Worm (Caenorhabditis elegans): Measurements from ENCODE around the gene Y24D9A.7.

Gene Y24D9A.7

ce11 chrIV:4437825-4438224 lies 32.9 kb upstream of the Y24D9A.7 start:
- TF ChIP-seq Y67H2A.10 (GFP tag; conservative IDR thresholded peaks at IDR 0.05) (no peak), chd-7 (tag; optimal IDR thresholded peaks at IDR 0.05) (no peak), madf-8 (GFP tag; conservative IDR thresholded peaks at IDR 0.05) (no peak), K12H6.12 (tag; optimal IDR thresholded peaks at IDR 0.05) (no peak), ekl-4 (GFP tag; IDR thresholded peaks at IDR 0.05) (no peak), K11D2.4 (GFP tag; IDR thresholded peaks at IDR 0.05) (no peak), bed-1 (GFP tag; IDR thresholded peaks at IDR 0.05) (no peak), cebp-1 (GFP tag; IDR thresholded peaks at IDR 0.05) (no peak), cebp-1 (tag; optimal IDR thresholded peaks at IDR 0.05) (no peak)

ce11 chrIV:4434441-4435084 lies 29.6 kb upstream of the Y24D9A.7 start, which contains the start of the genes R08C7.8 and R08C7.4:
Gene R08C7.8, minus strand, starts transcription at chrIV:4434541.
Gene R08C7.4, plus strand, starts transcription at chrIV:4435034.
- no peak for TF ChIP-seq ekl-4 (GFP tag; IDR thresholded peaks at IDR 0.05)
- no peak for TF ChIP-seq cebp-2 (GFP tag; IDR thresholded peaks at IDR 0.05)
- no peak for TF ChIP-seq attf-6 (GFP tag; IDR thresholded peaks at IDR 0.05)
- no peak for TF ChIP-seq B0035.1 (tag; optimal IDR thresholded peaks at IDR 0.05)
- no peak for TF ChIP-seq snpc-1.1 (tag; optimal IDR thresholded peaks at IDR 0.05; ENCODE audit: insufficient read depth)
- no peak for TF ChIP-seq tbp1 (GFP tag; optimal IDR thresholded peaks at IDR 0.05)
- no peak for TF ChIP-seq lin-26 (GFP tag; IDR thresholded peaks at IDR 0.05)
- no peak for TF ChIP-seq hmg-20 (GFP tag; IDR thresholded peaks at IDR 0.05)
- no peak for TF ChIP-seq lin-35 (GFP tag; optimal IDR thresholded peaks at IDR 0.05)
- no peak for TF ChIP-seq egl-18 (GFP tag; IDR thresholded peaks at IDR 0.05)
- TF ChIP-seq Y53F4B.3 (GFP tag; IDR thresholded peaks at IDR 0.05), result no peak
- TF ChIP-seq C06A6.2 (GFP tag; conservative IDR thresholded peaks at IDR 0.05), result no peak
- no peak for TF ChIP-seq pha-4 (tag; optimal IDR thresholded peaks at IDR 0.05)
- no peak for TF ChIP-seq nfya-2 (GFP tag; IDR thresholded peaks at IDR 0.05)
- no peak for TF ChIP-seq ztf-3 (GFP tag; optimal IDR thresholded peaks at IDR 0.05)
- no peak for TF ChIP-seq ceh-100 (GFP tag; IDR thresholded peaks at IDR 0.05)
- no peak for TF ChIP-seq xnd-1 (tag; optimal IDR thresholded peaks at IDR 0.05)

ce11 chrIV:4429901-4430300 lies 24.9 kb upstream of the Y24D9A.7 start, which contains the start of the genes str-185 and R08C7.5:
Gene str-185, minus strand, starts transcription at chrIV:4430001.
Gene R08C7.5, plus strand, starts transcription at chrIV:4430229.
- TF ChIP-seq rpc-1 (optimal IDR thresholded peaks at IDR 0.05) (no peak), rpc-1 (tag; optimal IDR thresholded peaks at IDR 0.05) (no peak), B0336.3 (GFP tag; IDR thresholded peaks at IDR 0.05) (no peak), ztf-26 (tag; optimal IDR thresholded peaks at IDR 0.05) (no peak), dox-1 (GFP tag; IDR thresholded peaks at IDR 0.05) (no peak)

- no peak for TF ChIP-seq lsl-1 (GFP tag; optimal IDR thresholded peaks at IDR 0.05)
- TF ChIP-seq madf-8 (GFP tag; conservative IDR thresholded peaks at IDR 0.05), result no peak
- peak; percentile 48; the same call in 1 of the 2 replicates for TF ChIP-seq nfyb-1 (GFP tag; IDR thresholded peaks at IDR 0.05)
- TF ChIP-seq lin-40 (tag; optimal IDR thresholded peaks at IDR 0.05), result no peak
These were observed 18.9 kb upstream of the Y24D9A.7 start for ce11 chrIV:4423885-4424284.

- TF ChIP-seq nfya-2 (GFP tag; IDR thresholded peaks at IDR 0.05), result no peak
These were observed 18.1 kb upstream of the Y24D9A.7 start for ce11 chrIV:4423026-4423425.

Data from whole organism, young adult.